Fruit fly (Drosophila melanogaster) whole organism, adult: ENCODE data around the gene CG1542.

Experiments
- CG11617 ChIP-seq: fragments of 200-800 bp; sonication (Bioruptor generic); optimal IDR thresholded peaks from 2 replicates; lab custom pipeline; 2017; ENCODE audit warnings: mild to moderate bottlenecking, missing biosample characterization, missing genetic modification reagents, missing genetic modification characterization
- CG12768 ChIP-seq: fragments of 200-800 bp; sonication (Bioruptor generic); optimal IDR thresholded peaks from 2 replicates; lab custom pipeline; 2017; ENCODE audit warnings: missing biosample characterization, missing genetic modification characterization, mild to moderate bottlenecking, moderate library complexity, missing genetic modification reagents
- CG14711 ChIP-seq: fragments of 200-800 bp; sonication (Bioruptor generic); optimal IDR thresholded peaks from 2 replicates; lab custom pipeline; 2018; ENCODE audit warnings: missing biosample characterization, mild to moderate bottlenecking, missing genetic modification characterization, moderate library complexity
- CG1620 ChIP-seq: fragments of 200-800 bp; sonication (Bioruptor generic); optimal IDR thresholded peaks from 2 replicates; lab custom pipeline; 2016; ENCODE audit warnings: missing biosample characterization, missing genetic modification characterization
- CG33017 ChIP-seq: fragments of 200-800 bp; sonication (Bioruptor generic); optimal IDR thresholded peaks from 2 replicates; lab custom pipeline; 2018; ENCODE audit warnings: missing biosample characterization, mild to moderate bottlenecking, missing genetic modification characterization, moderate library complexity
- CG5204 ChIP-seq: fragments of 200-800 bp; sonication (Bioruptor generic); optimal IDR thresholded peaks from 2 replicates; lab custom pipeline; 2016; ENCODE audit warnings: missing biosample characterization, missing genetic modification characterization
- CG7045 ChIP-seq: fragments of 200-800 bp; sonication (Bioruptor generic); optimal IDR thresholded peaks from 2 replicates; lab custom pipeline; 2017; ENCODE audit warnings: missing biosample characterization, mild to moderate bottlenecking, missing genetic modification characterization
- CG7101 ChIP-seq: fragments of 200-800 bp; sonication (Bioruptor generic); optimal IDR thresholded peaks from 2 replicates; lab custom pipeline; 2018; ENCODE audit warnings: missing biosample characterization, mild to moderate bottlenecking, missing genetic modification characterization, moderate library complexity
- Clk ChIP-seq: fragments of 200-800 bp; sonication (Bioruptor generic); optimal IDR thresholded peaks from 2 replicates; lab custom pipeline; 2017; ENCODE audit warnings: missing biosample characterization, missing genetic modification characterization
- Crg-1 ChIP-seq: fragments of 200-800 bp; sonication (Bioruptor generic); optimal IDR thresholded peaks from 2 replicates; lab custom pipeline; 2016; ENCODE audit warnings: missing biosample characterization, missing genetic modification characterization
- Hr96 ChIP-seq: fragments of 200-800 bp; sonication (Bioruptor generic); optimal IDR thresholded peaks from 2 replicates; lab custom pipeline; 2016; ENCODE audit warnings: missing biosample characterization, missing genetic modification characterization
- Mnt ChIP-seq: fragments of 200-800 bp; sonication (Bioruptor generic); optimal IDR thresholded peaks from 2 replicates; lab custom pipeline; 2016; ENCODE audit warnings: missing biosample characterization, mild to moderate bottlenecking, missing genetic modification characterization
- bab1 ChIP-seq: fragments of 200-800 bp; sonication (Bioruptor generic); optimal IDR thresholded peaks from 3 replicates; lab custom pipeline; 2019; ENCODE audit warnings: missing biosample characterization, mild to moderate bottlenecking, missing genetic modification characterization, moderate library complexity
- cic ChIP-seq: fragments of 200-800 bp; sonication (Bioruptor generic); optimal IDR thresholded peaks from 2 replicates; lab custom pipeline; 2017; ENCODE audit warnings: missing biosample characterization, mild to moderate bottlenecking, missing genetic modification characterization, moderate library complexity
- cnc ChIP-seq, 2 experiments: fragments of >200 bp; optimal IDR thresholded peaks; 2 replicates each; lab custom pipeline; 2017
- kay ChIP-seq: fragments of 200-800 bp; sonication (Bioruptor generic); peaks from one replicate; lab custom pipeline; 2016; ENCODE audit warnings: missing biosample characterization, missing genetic modification characterization, borderline replicate concordance
- ovo ChIP-seq: fragments of 200-800 bp; sonication (Bioruptor generic); optimal IDR thresholded peaks from 2 replicates; lab custom pipeline; 2016; ENCODE audit warnings: missing biosample characterization, missing genetic modification characterization
- pad ChIP-seq: fragments of 200-800 bp; sonication (Bioruptor generic); optimal IDR thresholded peaks from 3 replicates; lab custom pipeline; 2017; ENCODE audit warnings: missing biosample characterization, missing genetic modification characterization, mild to moderate bottlenecking, moderate library complexity, missing genetic modification reagents
- tj ChIP-seq: fragments of 200-800 bp; sonication (Bioruptor generic); optimal IDR thresholded peaks from 3 replicates; lab custom pipeline; 2017; ENCODE audit warnings: missing biosample characterization, mild to moderate bottlenecking, missing genetic modification characterization, moderate library complexity
- toe ChIP-seq: fragments of 200-800 bp; sonication (Bioruptor generic); optimal IDR thresholded peaks from 2 replicates; lab custom pipeline; 2016; ENCODE audit warnings: missing biosample characterization, missing genetic modification characterization

Gene CG1542

DNA sequence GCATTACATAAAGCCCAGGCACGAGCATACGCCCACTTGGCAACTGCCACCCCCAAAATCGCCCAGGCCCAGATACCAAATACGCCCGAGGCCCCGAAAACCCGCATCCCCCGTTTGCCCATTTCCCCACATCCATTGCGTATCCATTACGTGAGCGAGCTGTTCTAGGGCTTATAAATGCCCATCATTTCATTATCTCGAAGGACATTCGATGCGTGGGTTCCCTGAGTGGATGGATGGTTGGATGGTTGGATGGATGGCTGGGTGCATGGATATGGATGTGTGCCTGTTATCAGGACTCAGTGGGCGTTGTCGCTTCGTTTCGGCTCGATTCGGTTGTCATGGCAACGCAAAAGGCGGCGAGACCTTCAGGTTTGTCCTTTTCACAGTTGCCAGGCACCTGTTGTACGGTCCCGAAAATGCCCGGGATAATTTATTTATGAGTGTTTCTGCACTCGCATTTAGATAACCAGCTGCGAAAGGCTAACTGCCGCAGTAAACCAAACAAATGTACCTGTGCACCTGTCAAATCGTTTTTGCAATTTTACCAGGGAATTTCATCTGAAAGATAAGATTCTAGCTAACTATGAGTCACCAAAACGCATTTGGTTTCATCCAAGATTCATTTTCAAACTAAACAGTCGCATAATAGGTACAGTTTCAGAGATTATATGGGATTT, 9.8 kb downstream of the CG1542 start:
- TF ChIP-seq Crg-1 (GFP tag; lab: Kevin White, UChicago) (no peak), Hr96 (GFP tag; lab: Kevin White, UChicago) (no peak), ovo (GFP tag; lab: Kevin White, UChicago) (no peak), Clk (GFP tag; lab: Kevin White, UChicago) (no peak), tj (GFP tag; lab: Kevin White, UChicago) (no peak), CG12768 (GFP tag; lab: Kevin White, UChicago) (no peak), CG1620 (no peak), bab1 (no peak), CG7045 (no peak), kay (GFP tag; lab: Kevin White, UChicago) (no peak), CG7101 (tag; lab: Kevin White, UChicago) (no peak), CG14711 (no peak), toe (GFP tag; lab: Kevin White, UChicago) (no peak), CG33017 (no peak), cic (GFP tag; lab: Kevin White, UChicago) (no peak), CG11617 (GFP tag; lab: Kevin White, UChicago) (no peak)

dm6 chr3R:31223971-31224860, 11.0 kb downstream of the CG1542 start:
- no peak for TF ChIP-seq cnc (optimal IDR thresholded peaks at IDR 0.05; lab: Kevin White, UChicago)
- no peak for TF ChIP-seq CG11617 (GFP tag; lab: Kevin White, UChicago)
- no peak for TF ChIP-seq Mnt (GFP tag; lab: Kevin White, UChicago)
- no peak for TF ChIP-seq toe (GFP tag; lab: Kevin White, UChicago)
- TF ChIP-seq CG7101 (tag; lab: Kevin White, UChicago), result no peak
- no peak for TF ChIP-seq bab1
- TF ChIP-seq Clk (GFP tag; lab: Kevin White, UChicago), result no peak
- TF ChIP-seq Crg-1 (GFP tag; lab: Kevin White, UChicago), result no peak
- peak; percentile 72 for TF ChIP-seq cic (GFP tag; lab: Kevin White, UChicago)

DNA sequence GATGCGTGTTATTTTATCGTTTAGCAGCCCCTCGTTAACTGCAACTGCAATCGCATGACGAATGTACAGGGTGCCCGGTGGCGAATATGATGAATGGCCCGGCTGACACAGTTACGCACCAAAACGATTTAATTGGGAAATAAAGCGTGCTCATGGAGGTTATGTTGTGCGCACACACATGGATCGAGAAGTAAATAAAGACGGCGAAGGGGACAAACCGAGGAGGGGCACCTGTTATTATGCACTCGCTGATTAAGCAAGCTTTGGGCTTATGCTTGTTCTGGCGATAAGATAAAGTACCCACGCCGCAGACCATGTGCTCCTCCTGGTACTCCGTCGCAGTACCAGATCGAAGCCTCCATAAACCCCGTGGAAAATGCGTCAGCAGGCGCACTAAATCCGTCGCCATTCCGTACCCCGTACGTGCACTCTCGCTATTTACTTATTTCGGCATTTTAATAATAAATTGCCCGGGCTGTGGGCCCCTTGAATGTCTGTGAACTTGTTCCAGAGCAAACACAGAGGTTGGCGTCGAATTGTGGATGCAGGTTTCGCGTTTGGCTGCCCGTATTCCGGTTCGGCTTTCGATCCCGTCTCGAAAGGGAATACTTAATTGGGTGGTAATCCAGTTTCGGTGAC, 11.9 kb downstream of the CG1542 start:
- TF ChIP-seq CG14711, result peak; percentile 34
- TF ChIP-seq CG7045, result no peak
- no peak for TF ChIP-seq cic (GFP tag; lab: Kevin White, UChicago)
- TF ChIP-seq CG1620, result no peak
- TF ChIP-seq CG12768 (GFP tag; lab: Kevin White, UChicago), result peak; percentile 1
- no peak for TF ChIP-seq Clk (GFP tag; lab: Kevin White, UChicago)
- no peak for TF ChIP-seq toe (GFP tag; lab: Kevin White, UChicago)
- TF ChIP-seq CG11617 (GFP tag; lab: Kevin White, UChicago), result peak; percentile 64
- no peak for TF ChIP-seq cnc (optimal IDR thresholded peaks at IDR 0.05; lab: Kevin White, UChicago)
- TF ChIP-seq kay (GFP tag; lab: Kevin White, UChicago), result no peak
- no peak for TF ChIP-seq bab1
- peak; percentile 8 for TF ChIP-seq Hr96 (GFP tag; lab: Kevin White, UChicago)
- peak; percentile 70 for TF ChIP-seq CG7101 (tag; lab: Kevin White, UChicago)
- TF ChIP-seq Mnt (GFP tag; lab: Kevin White, UChicago), result peak; percentile 81
- peak; percentile 2 for TF ChIP-seq pad (GFP tag; lab: Kevin White, UChicago)
- no peak for TF ChIP-seq ovo (GFP tag; lab: Kevin White, UChicago)
- TF ChIP-seq Crg-1 (GFP tag; lab: Kevin White, UChicago), result peak; percentile 5
- peak; percentile 12 for TF ChIP-seq tj (GFP tag; lab: Kevin White, UChicago)
- TF ChIP-seq CG5204 (GFP tag; lab: Kevin White, UChicago), result no peak
- TF ChIP-seq CG33017, result peak; percentile 53

DNA sequence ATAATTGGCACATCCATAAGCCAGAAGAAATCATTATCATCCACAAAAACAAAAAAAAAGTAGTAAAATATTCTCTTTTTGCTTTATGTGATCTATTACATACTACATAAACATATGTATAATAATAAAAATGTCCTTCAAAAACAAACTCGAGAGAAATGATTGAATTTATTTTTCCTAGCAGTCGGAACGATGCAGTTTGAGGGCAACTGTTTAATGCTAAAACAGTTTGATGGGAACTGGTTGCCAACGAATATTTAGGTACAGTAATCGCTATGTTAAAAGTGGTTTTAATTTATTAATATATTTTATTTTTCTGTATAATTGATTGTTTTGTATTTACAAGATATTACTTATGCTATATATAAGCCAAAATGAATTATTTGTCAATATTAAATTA, 17.9 kb downstream of the CG1542 start:
- TF ChIP-seq toe (GFP tag; lab: Kevin White, UChicago), result no peak
- TF ChIP-seq cic (GFP tag; lab: Kevin White, UChicago), result no peak
- no peak for TF ChIP-seq CG5204 (GFP tag; lab: Kevin White, UChicago)
- TF ChIP-seq CG11617 (GFP tag; lab: Kevin White, UChicago), result no peak
- no peak for TF ChIP-seq Crg-1 (GFP tag; lab: Kevin White, UChicago)
- no peak for TF ChIP-seq CG7045
- no peak for TF ChIP-seq Mnt (GFP tag; lab: Kevin White, UChicago)
- TF ChIP-seq pad (GFP tag; lab: Kevin White, UChicago), result no peak
- TF ChIP-seq CG33017, result no peak
- TF ChIP-seq Clk (GFP tag; lab: Kevin White, UChicago), result no peak
- TF ChIP-seq bab1, result no peak

- no peak for TF ChIP-seq Hr96 (GFP tag; lab: Kevin White, UChicago)
- TF ChIP-seq tj (GFP tag; lab: Kevin White, UChicago), result no peak
- no peak for TF ChIP-seq bab1
- TF ChIP-seq CG33017, result no peak
- TF ChIP-seq Mnt (GFP tag; lab: Kevin White, UChicago), result no peak
- no peak for TF ChIP-seq CG7045
- no peak for TF ChIP-seq Crg-1 (GFP tag; lab: Kevin White, UChicago)
- no peak for TF ChIP-seq CG12768 (GFP tag; lab: Kevin White, UChicago)
- TF ChIP-seq CG7101 (tag; lab: Kevin White, UChicago), result no peak
- no peak for TF ChIP-seq toe (GFP tag; lab: Kevin White, UChicago)
- TF ChIP-seq cic (GFP tag; lab: Kevin White, UChicago), result no peak
- no peak for TF ChIP-seq CG14711
- no peak for TF ChIP-seq CG5204 (GFP tag; lab: Kevin White, UChicago)
- TF ChIP-seq cnc (optimal IDR thresholded peaks at IDR 0.05; lab: Kevin White, UChicago), result no peak
- TF ChIP-seq pad (GFP tag; lab: Kevin White, UChicago), result no peak
- no peak for TF ChIP-seq ovo (GFP tag; lab: Kevin White, UChicago)
- TF ChIP-seq kay (GFP tag; lab: Kevin White, UChicago), result no peak
- TF ChIP-seq Clk (GFP tag; lab: Kevin White, UChicago), result no peak
- TF ChIP-seq CG11617 (GFP tag; lab: Kevin White, UChicago), result no peak
- TF ChIP-seq CG1620, result no peak
Observed at dm6 chr3R:31232236-31232635, 19.0 kb downstream of the CG1542 start, which contains the start of gene CG15563. TSS of gene CG15563 (minus strand) at chr3R:31232336.
